Fruit fly (Drosophila melanogaster): ENCODE data around the gene CG9578.

Gene CG9578

DNA sequence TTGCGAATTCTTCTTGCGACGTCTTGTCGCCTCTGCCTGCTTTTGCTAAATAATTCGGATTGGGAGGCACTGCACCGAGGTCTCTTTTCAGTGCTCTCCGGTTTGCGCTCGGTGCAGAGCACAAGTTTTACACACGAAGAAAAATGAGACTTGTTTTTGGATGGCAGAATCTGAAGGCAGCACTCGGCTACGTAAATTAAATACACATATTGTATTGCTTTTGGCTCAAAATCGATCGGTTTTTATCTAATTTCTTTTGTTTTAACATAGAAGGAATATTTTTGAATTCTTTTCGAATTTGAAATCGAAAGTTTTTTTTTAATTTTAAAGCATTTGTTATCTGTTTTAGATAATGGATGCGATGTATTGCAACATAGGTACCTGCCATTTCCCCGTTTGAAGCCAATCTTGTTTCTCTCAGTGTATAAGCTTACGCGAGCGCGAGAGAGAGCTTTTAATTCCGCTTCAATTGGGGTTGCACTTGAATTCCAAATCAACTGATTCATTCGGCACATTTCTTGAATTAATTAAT lies 3.5 kb downstream of the CG9578 start, which contains the start of gene AnxB10:
AnxB10 (minus strand) TSS at position 51 of the 532 bp plus-strand sequence.
- TF ChIP-seq CG5180 (GFP tag; optimal IDR thresholded peaks at IDR 0.05) (peak; percentile 36), CG18262 (tag; optimal IDR thresholded peaks at IDR 0.05) (peak; percentile 68), tgo (GFP tag; IDR thresholded peaks at IDR 0.05) (peak; percentile 68), Dad (GFP tag; optimal IDR thresholded peaks at IDR 0.05) (peak; percentile 12), CG7963 (GFP tag; IDR thresholded peaks at IDR 0.05; ENCODE audit: partially characterized antibody) (no peak), lbe (GFP tag; optimal IDR thresholded peaks at IDR 0.05) (peak; percentile 82), CG15011 (GFP tag; optimal IDR thresholded peaks at IDR 0.05) (no peak), ac (GFP tag; optimal IDR thresholded peaks at IDR 0.05) (no peak), ato (GFP tag; IDR thresholded peaks at IDR 0.05; ENCODE audit: partially characterized antibody) (no peak), CG30403 (GFP tag; optimal IDR thresholded peaks at IDR 0.05) (peak; percentile 65), slbo (GFP tag; IDR thresholded peaks at IDR 0.05) (peak; percentile 54), gem (tag; optimal IDR thresholded peaks at IDR 0.05) (peak; percentile 74), Bteb2 (GFP tag; optimal IDR thresholded peaks at IDR 0.05) (no peak), CG6683 (GFP tag; optimal IDR thresholded peaks at IDR 0.05) (peak; percentile 23), CG10366 (GFP tag; IDR thresholded peaks at IDR 0.05) (peak; percentile 12; the same call in 1 of the 2 replicates), Opbp (GFP tag; IDR thresholded peaks at IDR 0.05; ENCODE audit: partially characterized antibody) (no peak), CG6765 (GFP tag; optimal IDR thresholded peaks at IDR 0.05) (peak; percentile 33), CHES-1-like (GFP tag; optimal IDR thresholded peaks at IDR 0.05) (peak; percentile 14), CG7745 (tag; optimal IDR thresholded peaks at IDR 0.05) (no peak), seq (GFP tag; IDR thresholded peaks at IDR 0.05) (0 out of 2 replicates have a peak, but pooled peaks have one; percentile 48), CG8924 (tag; optimal IDR thresholded peaks at IDR 0.05) (peak; percentile 49), HHEX (GFP tag; optimal IDR thresholded peaks at IDR 0.05) (peak; percentile 68), Side (GFP tag; optimal IDR thresholded peaks at IDR 0.05) (peak; percentile 21), HLH4C (GFP tag; IDR thresholded peaks at IDR 0.05; ENCODE audit: partially characterized antibody) (no peak), Nf-YA (GFP tag; IDR thresholded peaks at IDR 0.05) (no peak), ken (GFP tag; IDR thresholded peaks at IDR 0.05) (no peak), D (optimal IDR thresholded peaks at IDR 0.05) (no peak), D (GFP tag; optimal IDR thresholded peaks at IDR 0.05) (peak; percentile 49), CG18619 (GFP tag; optimal IDR thresholded peaks at IDR 0.05) (no peak), ase (GFP tag; IDR thresholded peaks at IDR 0.05) (no peak), nerfin-2 (GFP tag; IDR thresholded peaks at IDR 0.05; ENCODE audit: partially characterized antibody) (no peak), Atf3 (GFP tag; optimal IDR thresholded peaks at IDR 0.05) (peak; percentile 2), CG8281 (tag; optimal IDR thresholded peaks at IDR 0.05) (peak; percentile 4), corto (GFP tag; optimal IDR thresholded peaks at IDR 0.05) (peak; percentile 58), CG13424 (tag; optimal IDR thresholded peaks at IDR 0.05) (peak; percentile 72), Hand (GFP tag; optimal IDR thresholded peaks at IDR 0.05) (peak; percentile 7), hb (GFP tag; IDR thresholded peaks at IDR 0.05; ENCODE audit: partially characterized antibody) (no peak), CG1529 (GFP tag; optimal IDR thresholded peaks at IDR 0.05) (peak; percentile 35), nmo (GFP tag; optimal IDR thresholded peaks at IDR 0.05) (peak; percentile 67), CG3847 (GFP tag; IDR thresholded peaks at IDR 0.05) (no peak), CG13123 (GFP tag; optimal IDR thresholded peaks at IDR 0.05) (no peak), CG11398 (GFP tag; optimal IDR thresholded peaks at IDR 0.05) (no peak), ERR (GFP tag; optimal IDR thresholded peaks at IDR 0.05) (no peak), odd (GFP tag; optimal IDR thresholded peaks at IDR 0.05) (no peak), jing (GFP tag; optimal IDR thresholded peaks at IDR 0.05) (peak; percentile 20), CG14441 (GFP tag; IDR thresholded peaks at IDR 0.05) (peak; percentile 55; the same call in 1 of the 2 replicates), unc-4 (GFP tag; IDR thresholded peaks at IDR 0.05; ENCODE audit: partially characterized antibody) (no peak), lab (GFP tag; optimal IDR thresholded peaks at IDR 0.05) (peak; percentile 76), Hmr (GFP tag; optimal IDR thresholded peaks at IDR 0.05) (no peak)
